Fruit fly (Drosophila melanogaster): ENCODE measurements around the gene CG4168.

Gene CG4168

dm6 chr2L:15113234-15113916, 86.9 kb downstream of the CG4168 start, which contains the start of gene stc (continued):
- TF ChIP-seq hb (GFP tag; IDR thresholded peaks at IDR 0.05; ENCODE audit: partially characterized antibody) (0 out of 3 replicates have a peak, but pooled peaks have one; percentile 33), CG13894 (tag; optimal IDR thresholded peaks at IDR 0.05) (no peak), p53 (GFP tag; optimal IDR thresholded peaks at IDR 0.05) (peak; percentile 4), sob (GFP tag; IDR thresholded peaks at IDR 0.05) (peak; percentile 33; the same call in 1 of the 2 replicates), CG3065 (GFP tag; optimal IDR thresholded peaks at IDR 0.05) (no peak), ash1 (GFP tag; optimal IDR thresholded peaks at IDR 0.05) (no peak), Hsf (GFP tag; optimal IDR thresholded peaks at IDR 0.05) (peak; percentile 58), ind (GFP tag; optimal IDR thresholded peaks at IDR 0.05) (peak; percentile 36), row (GFP tag; IDR thresholded peaks at IDR 0.05) (peak; percentile 43; the same call in 1 of the 3 replicates), gfzf (GFP tag; optimal IDR thresholded peaks at IDR 0.05) (peak; percentile 73), nau (GFP tag; optimal IDR thresholded peaks at IDR 0.05) (no peak), Pdp1 (GFP tag; optimal IDR thresholded peaks at IDR 0.05) (peak; percentile 40 to 80), PHDP (tag; optimal IDR thresholded peaks at IDR 0.05) (peak; percentile 36), CG16813 (GFP tag; IDR thresholded peaks at IDR 0.05; ENCODE audit: partially characterized antibody) (peak; percentile 75), CG32532 (GFP tag; IDR thresholded peaks at IDR 0.05) (peak; percentile 66; the same call in 1 of the 2 replicates), lab (GFP tag; optimal IDR thresholded peaks at IDR 0.05) (peak; percentile 50), sc (optimal IDR thresholded peaks at IDR 0.05) (no peak), sc (GFP tag; optimal IDR thresholded peaks at IDR 0.05) (no peak), CG34376 (GFP tag; optimal IDR thresholded peaks at IDR 0.05) (peak; percentile 15), HLH54F (GFP tag; optimal IDR thresholded peaks at IDR 0.05) (peak; percentile 52), ewg (GFP tag; optimal IDR thresholded peaks at IDR 0.05) (peak; percentile 9), Myb (GFP tag; optimal IDR thresholded peaks at IDR 0.05) (peak; percentile 92), CG5245 (GFP tag; optimal IDR thresholded peaks at IDR 0.05) (peak; percentile 46), CG10366 (GFP tag; IDR thresholded peaks at IDR 0.05) (0 out of 2 replicates have a peak, but pooled peaks have one; percentile 26), Hr3 (GFP tag; optimal IDR thresholded peaks at IDR 0.05) (peak; percentile 37), Aef1 (GFP tag; IDR thresholded peaks at IDR 0.05) (peak; percentile 18; the same call in 1 of the 3 replicates), Hey (tag; optimal IDR thresholded peaks at IDR 0.05) (no peak), Elba2 (GFP tag; optimal IDR thresholded peaks at IDR 0.05) (peak; percentile 44), caup (GFP tag; optimal IDR thresholded peaks at IDR 0.05; ENCODE audit: severe bottlenecking) (peak; percentile 67), fd96Cb (tag; optimal IDR thresholded peaks at IDR 0.05) (no peak), CG8924 (tag; optimal IDR thresholded peaks at IDR 0.05) (peak; percentile 68), CTCF (GFP tag; optimal IDR thresholded peaks at IDR 0.05) (peak; percentile 96), CG1647 (GFP tag; optimal IDR thresholded peaks at IDR 0.05) (peak; percentile 14), CG2199 (GFP tag; IDR thresholded peaks at IDR 0.05) (peak; percentile 69; the same call in 2 of the 3 replicates), CG13123 (GFP tag; optimal IDR thresholded peaks at IDR 0.05) (peak; percentile 61), pum (GFP tag; optimal IDR thresholded peaks at IDR 0.05) (peak; percentile 29), CG8290 (GFP tag; optimal IDR thresholded peaks at IDR 0.05) (peak; percentile 46), CG8290 (tag; optimal IDR thresholded peaks at IDR 0.05) (no peak), croc (GFP tag; conservative IDR thresholded peaks at IDR 0.05) (no peak), dpn (GFP tag; optimal IDR thresholded peaks at IDR 0.05) (peak; percentile 66 to 74), NK7.1 (GFP tag; optimal IDR thresholded peaks at IDR 0.05) (peak; percentile 28), Mes4 (GFP tag; optimal IDR thresholded peaks at IDR 0.05) (peak; percentile 12), CG7963 (GFP tag; IDR thresholded peaks at IDR 0.05; ENCODE audit: partially characterized antibody) (peak; percentile 63; the same call in 2 of the 3 replicates), CG7987 (GFP tag; optimal IDR thresholded peaks at IDR 0.05) (peak; percentile 68), CG16815 (GFP tag; optimal IDR thresholded peaks at IDR 0.05) (no peak), so (GFP tag; IDR thresholded peaks at IDR 0.05) (no peak), Stat92E (GFP tag; optimal IDR thresholded peaks at IDR 0.05) (peak in 1 of 3 experiments; percentile 37), gsb-n (tag; optimal IDR thresholded peaks at IDR 0.05) (peak; percentile 53), hth (optimal IDR thresholded peaks at IDR 0.05) (no peak), Jarid2 (GFP tag; optimal IDR thresholded peaks at IDR 0.05) (peak; percentile 61)

Data from whole organism, embryonic.